Fruit fly (Drosophila melanogaster) whole organism, embryonic: ENCODE measurements around the gene Atx-1.
A peak's percentile ranks its signal among the peaks of the same experiment; 100 is the strongest.

Experiments used
- Awh ChIP-seq: fragments of 200-800 bp; sonication (Bioruptor generic); IDR thresholded peaks from 2 replicates; pipeline ENCODE4, ENCODE4 v1.3.6; 2022; ENCODE audit warnings: missing biosample characterization, missing genetic modification characterization
- BEAF-32 ChIP-seq: fragments of 200-800 bp; sonication (Bioruptor generic); optimal IDR thresholded peaks from 3 replicates; lab custom pipeline; 2017; ENCODE audit warnings: missing biosample characterization, missing genetic modification characterization, mild to moderate bottlenecking, moderate library complexity, missing genetic modification reagents
- CG11085 ChIP-seq: fragments of 200-800 bp; sonication (Bioruptor generic); IDR thresholded peaks from 2 replicates; pipeline ENCODE4 v1.3.6; 2022; ENCODE audit warnings: missing biosample characterization, missing genetic modification characterization
- CG11456 ChIP-seq: fragments of 200-800 bp; sonication (Bioruptor generic); IDR thresholded peaks from 3 replicates; pipeline ENCODE4 v1.3.6; 2022; ENCODE audit warnings: missing biosample characterization, missing genetic modification characterization
- CG12744 ChIP-seq: fragments of 200-800 bp; sonication (Bioruptor generic); optimal IDR thresholded peaks from 2 replicates; lab custom pipeline; 2016; ENCODE audit warnings: missing biosample characterization, missing genetic modification characterization
- CG13894 ChIP-seq: fragments of 200-800 bp; sonication (Bioruptor generic); optimal IDR thresholded peaks from 3 replicates; lab custom pipeline; 2018; ENCODE audit warnings: missing biosample characterization, mild to moderate bottlenecking, missing genetic modification characterization, moderate library complexity
- CG16779 ChIP-seq: fragments of 200-800 bp; sonication (Bioruptor generic); IDR thresholded peaks from 2 replicates; pipeline ENCODE4 v1.3.6; 2022; ENCODE audit warnings: missing biosample characterization, missing genetic modification characterization
- CG17568 ChIP-seq: fragments of 200-800 bp; sonication (Bioruptor generic); optimal IDR thresholded peaks from 2 replicates; lab custom pipeline; 2018; ENCODE audit warnings: missing biosample characterization, mild to moderate bottlenecking, missing genetic modification characterization, moderate library complexity
- CG17829 ChIP-seq: fragments of 200-800 bp; optimal IDR thresholded peaks from 2 replicates; lab custom pipeline; 2019; ENCODE audit warnings: missing biosample characterization, mild to moderate bottlenecking, missing genetic modification characterization, moderate library complexity
- CG17912 ChIP-seq: fragments of 200-800 bp; sonication (Bioruptor generic); optimal IDR thresholded peaks from 2 replicates; lab custom pipeline; 2018; ENCODE audit warnings: missing biosample characterization, mild to moderate bottlenecking, missing genetic modification characterization
- CG30431 ChIP-seq: fragments of 200-800 bp; sonication (Bioruptor generic); optimal IDR thresholded peaks from 2 replicates; lab custom pipeline; 2017; ENCODE audit warnings: missing biosample characterization, missing genetic modification characterization
- CG32532 ChIP-seq: fragments of 200-800 bp; sonication (Bioruptor generic); IDR thresholded peaks from 2 replicates; pipeline ENCODE4 v1.3.6; 2022; ENCODE audit warnings: missing biosample characterization, missing genetic modification characterization
- CG33557 ChIP-seq: fragments of 200-800 bp; sonication (Bioruptor generic); optimal IDR thresholded peaks from 2 replicates; lab custom pipeline; 2019; ENCODE audit warnings: missing biosample characterization, mild to moderate bottlenecking, missing genetic modification characterization, moderate library complexity
- CG4707 ChIP-seq: fragments of 200-800 bp; sonication (Bioruptor generic); optimal IDR thresholded peaks from 2 replicates; lab custom pipeline; 2018; ENCODE audit warnings: missing biosample characterization, mild to moderate bottlenecking, missing genetic modification characterization, moderate library complexity
- CG6791 ChIP-seq: fragments of 200-800 bp; sonication (Bioruptor generic); IDR thresholded peaks from 3 replicates; pipeline ENCODE4 v1.3.6; 2022; ENCODE audit warnings: missing biosample characterization, missing genetic modification characterization; ENCODE audit not compliant: partially characterized antibody
- CG7556 ChIP-seq: fragments of 200-800 bp; sonication (Bioruptor generic); optimal IDR thresholded peaks from 2 replicates; lab custom pipeline; 2017; ENCODE audit warnings: missing biosample characterization, mild to moderate bottlenecking, missing genetic modification characterization
- CG8388 ChIP-seq: fragments of 200-800 bp; sonication (Bioruptor generic); optimal IDR thresholded peaks from 2 replicates; lab custom pipeline; 2019; ENCODE audit warnings: missing biosample characterization, mild to moderate bottlenecking, missing genetic modification characterization, moderate library complexity
- CkIIα-i1 ChIP-seq: fragments of 200-800 bp; sonication (Bioruptor generic); IDR thresholded peaks from 2 replicates; pipeline ENCODE4 v1.3.6; 2022; ENCODE audit warnings: missing biosample characterization, missing genetic modification characterization
- Dip2 ChIP-seq: fragments of 200-800 bp; sonication (Bioruptor generic); IDR thresholded peaks from 2 replicates; pipeline ENCODE4 v1.3.6; 2022; ENCODE audit warnings: missing biosample characterization, missing genetic modification characterization
- Dref ChIP-seq: fragments of 200-800 bp; sonication (Bioruptor generic); IDR thresholded peaks from 2 replicates; pipeline ENCODE4 v1.3.6; 2022; ENCODE audit warnings: missing biosample characterization, missing genetic modification characterization
- Fer3 ChIP-seq: fragments of 200-800 bp; sonication (Bioruptor generic); optimal IDR thresholded peaks from 2 replicates; lab custom pipeline; 2018; ENCODE audit warnings: missing biosample characterization, mild to moderate bottlenecking, missing genetic modification characterization, moderate library complexity
- HLHmδ ChIP-seq: fragments of 200-800 bp; sonication (Bioruptor generic); optimal IDR thresholded peaks from 2 replicates; lab custom pipeline; 2018; ENCODE audit warnings: missing biosample characterization, mild to moderate bottlenecking, missing genetic modification characterization, moderate library complexity
- Hand ChIP-seq: fragments of 200-800 bp; sonication (Bioruptor generic); optimal IDR thresholded peaks from 2 replicates; lab custom pipeline; 2017; ENCODE audit warnings: mild to moderate bottlenecking, missing biosample characterization, missing genetic modification reagents, missing genetic modification characterization
- Meics ChIP-seq: fragments of 200-800 bp; sonication (Bioruptor generic); optimal IDR thresholded peaks from 2 replicates; lab custom pipeline; 2017; ENCODE audit warnings: missing biosample characterization, mild to moderate bottlenecking, missing genetic modification characterization
- Poxn ChIP-seq: fragments of 200-800 bp; sonication (Bioruptor generic); IDR thresholded peaks from 2 replicates; pipeline ENCODE4 v1.3.6; 2022; ENCODE audit warnings: missing biosample characterization, missing genetic modification characterization
- Side ChIP-seq: fragments of 200-800 bp; sonication (Bioruptor generic); optimal IDR thresholded peaks from 2 replicates; lab custom pipeline; 2016; ENCODE audit warnings: missing biosample characterization, missing genetic modification characterization
- Sox102F ChIP-seq: fragments of 200-800 bp; sonication (Bioruptor generic); optimal IDR thresholded peaks from 2 replicates; lab custom pipeline; 2018; ENCODE audit warnings: missing biosample characterization, mild to moderate bottlenecking, missing genetic modification characterization, moderate library complexity
- bab2 ChIP-seq: fragments of 200-800 bp; sonication (Bioruptor generic); optimal IDR thresholded peaks from 2 replicates; lab custom pipeline; 2016; ENCODE audit warnings: missing biosample characterization, missing genetic modification characterization
- br ChIP-seq: fragments of >200 bp; optimal IDR thresholded peaks from 2 replicates; lab custom pipeline; 2017
- caup ChIP-seq: fragments of 200-800 bp; sonication (Bioruptor generic); optimal IDR thresholded peaks from 3 replicates; lab custom pipeline; 2017; ENCODE audit warnings: missing biosample characterization, mild to moderate bottlenecking, missing genetic modification characterization, moderate library complexity; ENCODE audit not compliant: severe bottlenecking
- ems ChIP-seq: fragments of 200-800 bp; sonication (Bioruptor generic); optimal IDR thresholded peaks from 3 replicates; lab custom pipeline; 2016; ENCODE audit warnings: missing biosample characterization, missing genetic modification characterization
- gcm ChIP-seq: fragments of 200-800 bp; sonication (Bioruptor generic); optimal IDR thresholded peaks from 2 replicates; lab custom pipeline; 2019; ENCODE audit warnings: missing biosample characterization, mild to moderate bottlenecking, missing genetic modification characterization, moderate library complexity
- her ChIP-seq: fragments of 200-800 bp; sonication (Bioruptor generic); optimal IDR thresholded peaks from 2 replicates; lab custom pipeline; 2016; ENCODE audit warnings: missing biosample characterization, missing genetic modification characterization
- insv ChIP-seq, 2 experiments: fragments of 200-800 bp; sonication (Bioruptor generic); optimal IDR thresholded peaks; 3 replicates each; lab custom pipeline; 2016 to 2018; ENCODE audit warnings: missing biosample characterization in 2 of 2, missing genetic modification characterization in 2 of 2
- jigr1 ChIP-seq: fragments of 200-800 bp; sonication (Bioruptor generic); IDR thresholded peaks from 3 replicates; pipeline ENCODE4 v1.3.6; 2022; ENCODE audit warnings: missing biosample characterization, missing genetic modification characterization
- knrl ChIP-seq: fragments of 200-800 bp; sonication (Bioruptor generic); IDR thresholded peaks from 3 replicates; pipeline ENCODE4 v1.3.6; 2022; ENCODE audit warnings: missing biosample characterization, missing genetic modification characterization; ENCODE audit not compliant: partially characterized antibody
- nom ChIP-seq: fragments of 200-800 bp; sonication (Bioruptor generic); optimal IDR thresholded peaks from 2 replicates; lab custom pipeline; 2017; ENCODE audit warnings: missing biosample characterization, missing genetic modification characterization, mild to moderate bottlenecking, moderate library complexity, missing genetic modification reagents
- pnt ChIP-seq: fragments of 200-800 bp; sonication (Bioruptor generic); optimal IDR thresholded peaks from 3 replicates; lab custom pipeline; 2016; ENCODE audit warnings: missing biosample characterization, missing genetic modification characterization
- rib ChIP-seq: fragments of 200-800 bp; sonication (Bioruptor generic); IDR thresholded peaks from 2 replicates; pipeline ENCODE4 v1.3.6; 2022; ENCODE audit warnings: missing biosample characterization, missing genetic modification characterization
- row ChIP-seq: fragments of 200-800 bp; sonication (Bioruptor generic); IDR thresholded peaks from 3 replicates; pipeline ENCODE4 v1.3.6; 2022; ENCODE audit warnings: missing biosample characterization, missing genetic modification characterization
- schlank ChIP-seq: fragments of 200-800 bp; sonication (Bioruptor generic); optimal IDR thresholded peaks from 2 replicates; lab custom pipeline; 2018; ENCODE audit warnings: missing biosample characterization, mild to moderate bottlenecking, missing genetic modification characterization
- shn ChIP-seq: fragments of 200-800 bp; sonication (Bioruptor generic); optimal IDR thresholded peaks from 3 replicates; lab custom pipeline; 2016; ENCODE audit warnings: missing biosample characterization, missing genetic modification characterization
- sima ChIP-seq: fragments of 200-800 bp; sonication (Bioruptor generic); optimal IDR thresholded peaks from 2 replicates; lab custom pipeline; 2016; ENCODE audit warnings: missing biosample characterization, missing genetic modification characterization
- stwl ChIP-seq: fragments of 200-800 bp; sonication (Bioruptor generic); optimal IDR thresholded peaks from 3 replicates; lab custom pipeline; 2018; ENCODE audit warnings: missing biosample characterization, mild to moderate bottlenecking, missing genetic modification characterization, moderate library complexity
- tna ChIP-seq: fragments of 200-800 bp; sonication (Bioruptor generic); IDR thresholded peaks from 2 replicates; pipeline ENCODE4 v1.3.6; 2022; ENCODE audit warnings: missing biosample characterization, missing genetic modification characterization; ENCODE audit not compliant: partially characterized antibody
- unc-4 ChIP-seq: fragments of 200-800 bp; sonication (Bioruptor generic); IDR thresholded peaks from 2 replicates; pipeline ENCODE4 v1.3.6; 2022; ENCODE audit warnings: missing biosample characterization, missing genetic modification characterization; ENCODE audit not compliant: partially characterized antibody
- usp ChIP-seq: fragments of >200 bp; optimal IDR thresholded peaks from 2 replicates; lab custom pipeline; 2017; ENCODE audit warnings: missing biosample characterization, missing genetic modification characterization
- vvl ChIP-seq: fragments of 200-800 bp; sonication (Bioruptor generic); IDR thresholded peaks from 2 replicates; pipeline ENCODE4 v1.3.6; 2022; ENCODE audit warnings: missing biosample characterization, missing genetic modification characterization
- zen ChIP-seq: fragments of 200-800 bp; sonication (Bioruptor generic); optimal IDR thresholded peaks from 3 replicates; lab custom pipeline; 2018; ENCODE audit warnings: missing biosample characterization, mild to moderate bottlenecking, missing genetic modification characterization, moderate library complexity
- zfh2 ChIP-seq: fragments of 200-800 bp; sonication (Bioruptor generic); optimal IDR thresholded peaks from 2 replicates; lab custom pipeline; 2016; ENCODE audit warnings: missing biosample characterization, missing genetic modification characterization

Atx-1 gene

DNA sequence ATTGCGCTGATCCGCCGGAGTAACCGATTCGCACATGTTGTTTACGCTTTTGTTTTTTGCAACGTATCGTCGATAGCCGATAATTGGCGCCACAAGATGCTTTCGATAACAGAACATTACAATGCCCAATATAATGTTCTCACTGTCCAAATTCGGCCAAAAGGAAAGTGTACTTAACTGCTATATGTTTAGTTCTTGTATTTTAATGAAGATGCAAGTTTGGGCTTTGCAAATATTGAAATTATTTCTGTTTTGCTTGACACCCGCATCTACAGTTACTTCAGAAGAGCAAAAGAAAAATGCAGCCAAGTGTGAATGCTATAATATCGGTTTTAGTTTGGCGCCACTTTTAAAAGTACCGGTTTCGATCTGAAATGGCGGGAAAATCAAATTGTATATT, 29.6 kb downstream of the Atx-1 start (continued):
- peak; percentile 94 for TF ChIP-seq bab2 (GFP tag; lab: Kevin White, UChicago)
- TF ChIP-seq CG13894, result peak; percentile 94
- peak; percentile 70 for TF ChIP-seq Dref (GFP tag; lab: Robert Waterston, UW)
- peak; percentile 16; the same call in 1 of the 2 replicates for TF ChIP-seq Dip2
- peak; percentile 63 for TF ChIP-seq BEAF-32
- TF ChIP-seq shn (GFP tag; lab: Kevin White, UChicago), result peak; percentile 90
- no peak for TF ChIP-seq knrl (GFP tag; lab: Robert Waterston, UW)
- peak; percentile 91 for TF ChIP-seq CG17829
- peak; percentile 84 for TF ChIP-seq rib
- peak; percentile 81 for TF ChIP-seq Awh (GFP tag; lab: Robert Waterston, UW)
- TF ChIP-seq pnt (GFP tag; lab: Kevin White, UChicago), result peak; percentile 91
- peak; percentile 92 for TF ChIP-seq ems (GFP tag; lab: Kevin White, UChicago)
- peak; percentile 82 for TF ChIP-seq sima
- peak; percentile 1 for TF ChIP-seq Hand (GFP tag; lab: Kevin White, UChicago)
- TF ChIP-seq CG8388 (GFP tag; lab: Kevin White, UChicago), result peak; percentile 83
- TF ChIP-seq CG4707 (GFP tag; lab: Kevin White, UChicago), result peak; percentile 74
- peak; percentile 86 for TF ChIP-seq schlank (tag; lab: Kevin White, UChicago)
- no peak for TF ChIP-seq usp (GFP tag; lab: Kevin White, UChicago)
- TF ChIP-seq CG11456 (GFP tag; lab: Robert Waterston, UW), result peak; percentile 84
- peak; percentile 93 for TF ChIP-seq vvl (GFP tag; lab: Robert Waterston, UW)
- peak; percentile 93 for TF ChIP-seq Side
- no peak for TF ChIP-seq HLHmδ (GFP tag; lab: Kevin White, UChicago)
- peak; percentile 43; the same call in 1 of the 2 replicates for TF ChIP-seq Poxn (GFP tag; lab: Robert Waterston, UW)
- TF ChIP-seq unc-4 (GFP tag; lab: Robert Waterston, UW), result peak; percentile 40; the same call in 1 of the 2 replicates
- TF ChIP-seq caup, result peak; percentile 90
- TF ChIP-seq stwl (tag; lab: Kevin White, UChicago), result peak; percentile 57
- TF ChIP-seq CG11085 (GFP tag; lab: Robert Waterston, UW), result peak; percentile 74
- 0 out of 3 replicates have a peak, but pooled peaks have one; percentile 49 for TF ChIP-seq CG6791 (GFP tag; lab: Robert Waterston, UW)
- TF ChIP-seq tna (GFP tag; lab: Robert Waterston, UW), result no peak; the same call in 1 of the 2 replicates
- TF ChIP-seq insv (GFP tag; optimal IDR thresholded peaks at IDR 0.05; lab: Kevin White, UChicago), result peak in 1 of 2 experiments; percentile 62
- TF ChIP-seq jigr1 (GFP tag; lab: Robert Waterston, UW), result peak; percentile 48; the same call in 1 of the 3 replicates
- peak; percentile 93 for TF ChIP-seq Meics (GFP tag; lab: Kevin White, UChicago)
- TF ChIP-seq CG7556 (GFP tag; lab: Kevin White, UChicago), result peak; percentile 88
- no peak for TF ChIP-seq br (lab: Kevin White, UChicago)
- TF ChIP-seq CG16779, result 0 out of 2 replicates have a peak, but pooled peaks have one; percentile 8
- TF ChIP-seq nom (GFP tag; lab: Kevin White, UChicago), result peak; percentile 79
- TF ChIP-seq Fer3 (tag; lab: Kevin White, UChicago), result peak; percentile 93
- peak; percentile 91 for TF ChIP-seq Sox102F
- peak; percentile 75 for TF ChIP-seq CG33557 (GFP tag; lab: Kevin White, UChicago)
- peak; percentile 85 for TF ChIP-seq CG30431 (GFP tag; lab: Kevin White, UChicago)
- TF ChIP-seq CG12744 (GFP tag; lab: Kevin White, UChicago), result peak; percentile 85
- TF ChIP-seq CG17912, result peak; percentile 77
- peak; percentile 91 for TF ChIP-seq her
- peak; percentile 95 for TF ChIP-seq row (GFP tag; lab: Robert Waterston, UW)
- peak; percentile 84 for TF ChIP-seq zen (tag; lab: Kevin White, UChicago)
- no peak for TF ChIP-seq CG17568 (GFP tag; lab: Kevin White, UChicago)
- TF ChIP-seq zfh2 (GFP tag; lab: Kevin White, UChicago), result peak; percentile 93
- TF ChIP-seq CkIIα-i1 (GFP tag; lab: Robert Waterston, UW), result no peak
- peak; percentile 89 for TF ChIP-seq CG32532 (GFP tag; lab: Robert Waterston, UW)
- peak; percentile 83 for TF ChIP-seq gcm (GFP tag; lab: Kevin White, UChicago)
